Worm (Caenorhabditis elegans): Measurements from ENCODE around the gene C16B8.2.

C16B8.2 gene

ce11 chrX:3979146-3979545 is 12.9 kb upstream of the C16B8.2 start:
- TF ChIP-seq F39B2.1 (GFP tag; IDR thresholded peaks at IDR 0.05): no peak
- no peak for TF ChIP-seq ekl-4 (GFP tag; IDR thresholded peaks at IDR 0.05)
- TF ChIP-seq Y67H2A.10 (GFP tag; conservative IDR thresholded peaks at IDR 0.05): no peak
- no peak for TF ChIP-seq tbx-9 (tag; optimal IDR thresholded peaks at IDR 0.05; ENCODE audit: borderline replicate concordance)
- TF ChIP-seq snpc-1.3 (tag; optimal IDR thresholded peaks at IDR 0.05; ENCODE audit: insufficient read depth): no peak
- no peak for TF ChIP-seq ztf-3 (GFP tag; optimal IDR thresholded peaks at IDR 0.05)
- no peak for TF ChIP-seq ztf-28 (GFP tag; IDR thresholded peaks at IDR 0.05)
- no peak for TF ChIP-seq F23B12.7 (tag; optimal IDR thresholded peaks at IDR 0.05; ENCODE audit: insufficient read depth)
- no peak for TF ChIP-seq ceh-40 (GFP tag; IDR thresholded peaks at IDR 0.05)
- TF ChIP-seq ztf-18 (tag; optimal IDR thresholded peaks at IDR 0.05): no peak
- TF ChIP-seq somi-1 (GFP tag; optimal IDR thresholded peaks at IDR 0.05): no peak
- no peak for TF ChIP-seq tlf-1 (GFP tag; optimal IDR thresholded peaks at IDR 0.05)
- TF ChIP-seq nfya-2 (GFP tag; IDR thresholded peaks at IDR 0.05): no peak

ce11 chrX:3977271-3977670 is 11.0 kb upstream of the C16B8.2 start:
- no peak for TF ChIP-seq cebp-2 (GFP tag; IDR thresholded peaks at IDR 0.05)
- no peak for TF ChIP-seq lag-1 (GFP tag; IDR thresholded peaks at IDR 0.05)
- no peak for TF ChIP-seq ztf-6 (GFP tag; IDR thresholded peaks at IDR 0.05)
- no peak for TF ChIP-seq snpc-4 (GFP tag; optimal IDR thresholded peaks at IDR 0.05)
- no peak for TF ChIP-seq snpc-4 (tag; optimal IDR thresholded peaks at IDR 0.05)
- no peak for TF ChIP-seq sptf-2 (GFP tag; optimal IDR thresholded peaks at IDR 0.05)
- TF ChIP-seq attf-5 (GFP tag; optimal IDR thresholded peaks at IDR 0.05): no peak
- TF ChIP-seq xnd-1 (tag; optimal IDR thresholded peaks at IDR 0.05): no peak
- TF ChIP-seq sdz-38 (tag; optimal IDR thresholded peaks at IDR 0.05): no peak
- TF ChIP-seq mes-4 (tag; optimal IDR thresholded peaks at IDR 0.05): no peak
- TF ChIP-seq dpl-1 (GFP tag; optimal IDR thresholded peaks at IDR 0.05): no peak
- no peak for TF ChIP-seq athp-1 (tag; optimal IDR thresholded peaks at IDR 0.05)
- TF ChIP-seq F33H1.4 (GFP tag; IDR thresholded peaks at IDR 0.05): no peak
- TF ChIP-seq T07F8.4 (tag; optimal IDR thresholded peaks at IDR 0.05): no peak
- TF ChIP-seq F37B4.10 (GFP tag; IDR thresholded peaks at IDR 0.05): no peak
- TF ChIP-seq attf-6 (GFP tag; IDR thresholded peaks at IDR 0.05): no peak
- no peak for TF ChIP-seq F52B5.7 (tag; optimal IDR thresholded peaks at IDR 0.05)
- TF ChIP-seq hmg-20 (GFP tag; IDR thresholded peaks at IDR 0.05): no peak
- TF ChIP-seq B0035.1 (tag; optimal IDR thresholded peaks at IDR 0.05): no peak
- TF ChIP-seq Y79H2A.3 (GFP tag; conservative IDR thresholded peaks at IDR 0.05): no peak
- TF ChIP-seq C17E4.6 (GFP tag; IDR thresholded peaks at IDR 0.05): no peak

ce11 chrX:3976755-3977154 is 10.5 kb upstream of the C16B8.2 start:
- no peak for TF ChIP-seq dox-1 (GFP tag; IDR thresholded peaks at IDR 0.05)
- TF ChIP-seq somi-1 (GFP tag; optimal IDR thresholded peaks at IDR 0.05): no peak
- TF ChIP-seq lir-1 (GFP tag; conservative IDR thresholded peaks at IDR 0.05): no peak
- TF ChIP-seq dpff-1 (tag; optimal IDR thresholded peaks at IDR 0.05): no peak
- TF ChIP-seq lsl-1 (GFP tag; optimal IDR thresholded peaks at IDR 0.05): no peak
- TF ChIP-seq ceh-58 (GFP tag; IDR thresholded peaks at IDR 0.05): no peak
- TF ChIP-seq athp-1 (tag; optimal IDR thresholded peaks at IDR 0.05): no peak
- no peak for TF ChIP-seq lsy-27 (tag; optimal IDR thresholded peaks at IDR 0.05; ENCODE audit: borderline replicate concordance, insufficient read depth)
- no peak for TF ChIP-seq bed-2 (GFP tag; IDR thresholded peaks at IDR 0.05)
- TF ChIP-seq lin-26 (GFP tag; IDR thresholded peaks at IDR 0.05): no peak
- no peak for TF ChIP-seq rec-8 (tag; optimal IDR thresholded peaks at IDR 0.05)

All from whole organism, young adult.